Fruit fly (Drosophila melanogaster): Measurements from ENCODE around the gene CG32856.

Gene CG32856

dm6 chr3R:15973488-15973975, 8.4 kb upstream of the CG32856 start (continued):
- no peak for TF ChIP-seq cyc (GFP tag; optimal IDR thresholded peaks at IDR 0.05)
- no peak for TF ChIP-seq CG34406 (GFP tag; optimal IDR thresholded peaks at IDR 0.05)
- peak; percentile 25 for TF ChIP-seq Eip75B (GFP tag; optimal IDR thresholded peaks at IDR 0.05)
- TF ChIP-seq svp (GFP tag): peak; percentile 84
- TF ChIP-seq CG4318 (GFP tag; optimal IDR thresholded peaks at IDR 0.05): no peak
- TF ChIP-seq CG8119 (GFP tag; IDR thresholded peaks at IDR 0.05): no peak
- no peak for TF ChIP-seq CG3032 (tag; optimal IDR thresholded peaks at IDR 0.05)
- TF ChIP-seq Hr4 (GFP tag; optimal IDR thresholded peaks at IDR 0.05): no peak
- no peak for TF ChIP-seq CG7368 (GFP tag; optimal IDR thresholded peaks at IDR 0.05)
- TF ChIP-seq CG10669 (GFP tag; optimal IDR thresholded peaks at IDR 0.05): no peak
- TF ChIP-seq CG15336 (GFP tag; IDR thresholded peaks at IDR 0.05): no peak
- no peak for TF ChIP-seq CG6276 (GFP tag; optimal IDR thresholded peaks at IDR 0.05)
- no peak for TF ChIP-seq achi (GFP tag; optimal IDR thresholded peaks at IDR 0.05)

DNA sequence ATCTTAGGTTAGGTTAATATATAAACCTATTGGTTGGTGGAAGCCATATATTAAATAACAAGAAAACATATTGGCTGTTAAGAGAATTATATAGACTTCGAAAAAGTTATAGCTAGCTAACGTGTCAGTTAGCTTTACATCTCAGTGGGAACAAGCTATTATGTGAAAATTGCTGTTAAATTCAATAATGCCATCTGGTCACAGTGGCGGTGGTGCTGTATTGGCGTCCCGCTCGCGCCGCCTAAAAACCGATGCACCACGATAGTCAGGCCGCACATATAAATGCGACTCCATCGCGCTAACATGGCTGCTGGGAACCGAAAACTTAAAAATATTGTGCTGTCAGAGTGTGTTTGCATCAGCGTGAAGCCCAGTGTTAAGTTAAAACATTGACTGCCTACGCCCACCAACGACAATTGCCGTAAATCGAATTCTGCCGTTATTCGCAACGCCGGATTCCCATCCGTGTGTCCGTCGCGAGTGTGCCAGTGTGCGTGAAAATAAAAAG, 7.9 kb upstream of the CG32856 start, which contains the start of gene Hel89B:
TSS of gene Hel89B (plus strand) at position 320 of the 508 bp plus-strand sequence.
- TF ChIP-seq CG15336 (GFP tag; IDR thresholded peaks at IDR 0.05) (no peak), CG11902 (GFP tag; optimal IDR thresholded peaks at IDR 0.05) (peak; percentile 50), Gug (GFP tag; IDR thresholded peaks at IDR 0.05) (no peak), Ets96B (tag; optimal IDR thresholded peaks at IDR 0.05) (no peak), CG31627 (GFP tag; optimal IDR thresholded peaks at IDR 0.05) (peak; percentile 70), fd59A (GFP tag; optimal IDR thresholded peaks at IDR 0.05) (no peak), CG3919 (GFP tag; optimal IDR thresholded peaks at IDR 0.05) (no peak), Met (GFP tag; optimal IDR thresholded peaks at IDR 0.05) (peak; percentile 35), Lpt (GFP tag; optimal IDR thresholded peaks at IDR 0.05) (peak; percentile 10), CG3032 (tag; optimal IDR thresholded peaks at IDR 0.05) (peak; percentile 71), Smox (GFP tag; optimal IDR thresholded peaks at IDR 0.05) (peak; percentile 44), CG11294 (GFP tag; IDR thresholded peaks at IDR 0.05) (no peak), CG7368 (GFP tag; optimal IDR thresholded peaks at IDR 0.05) (no peak), eg (GFP tag; IDR thresholded peaks at IDR 0.05) (no peak), Hr39 (GFP tag; optimal IDR thresholded peaks at IDR 0.05) (peak; percentile 63), CG10669 (GFP tag; optimal IDR thresholded peaks at IDR 0.05) (no peak), dsx (GFP tag; optimal IDR thresholded peaks at IDR 0.05; ENCODE audit: poor library complexity, severe bottlenecking) (no peak), CG6808 (GFP tag; optimal IDR thresholded peaks at IDR 0.05) (no peak), CG32006 (GFP tag; optimal IDR thresholded peaks at IDR 0.05) (peak; percentile 59), Sox102F (GFP tag; optimal IDR thresholded peaks at IDR 0.05) (no peak), esn (GFP tag; optimal IDR thresholded peaks at IDR 0.05) (no peak), Blimp-1 (GFP tag; optimal IDR thresholded peaks at IDR 0.05) (no peak), dac (GFP tag; optimal IDR thresholded peaks at IDR 0.05) (peak; percentile 36), CG8119 (GFP tag; IDR thresholded peaks at IDR 0.05) (no peak), CG6276 (GFP tag; optimal IDR thresholded peaks at IDR 0.05) (no peak), ss (GFP tag; optimal IDR thresholded peaks at IDR 0.05) (peak in 1 of 2 experiments; percentile 10), svp (GFP tag) (peak; percentile 62), Sox14 (GFP tag; optimal IDR thresholded peaks at IDR 0.05) (peak; percentile 41), CG6792 (GFP tag; optimal IDR thresholded peaks at IDR 0.05) (no peak), topi (GFP tag; optimal IDR thresholded peaks at IDR 0.05) (no peak), net (GFP tag; optimal IDR thresholded peaks at IDR 0.05) (peak; percentile 34), Eip75B (GFP tag; optimal IDR thresholded peaks at IDR 0.05) (peak; percentile 1), CG1621 (tag; optimal IDR thresholded peaks at IDR 0.05) (peak; percentile 38), vri (GFP tag; optimal IDR thresholded peaks at IDR 0.05) (no peak), salr (GFP tag; optimal IDR thresholded peaks at IDR 0.05) (no peak), OdsH (GFP tag; optimal IDR thresholded peaks at IDR 0.05) (peak; percentile 47), Sox15 (GFP tag; optimal IDR thresholded peaks at IDR 0.05) (peak; percentile 49), Eip78C (GFP tag) (peak; percentile 80), spab (GFP tag; optimal IDR thresholded peaks at IDR 0.05) (no peak), Hr4 (GFP tag; optimal IDR thresholded peaks at IDR 0.05) (peak; percentile 72), Ets21C (GFP tag; optimal IDR thresholded peaks at IDR 0.05) (peak; percentile 61), CG8632 (GFP tag; optimal IDR thresholded peaks at IDR 0.05) (no peak), CG16779 (tag; optimal IDR thresholded peaks at IDR 0.05) (no peak), CG8319 (GFP tag; optimal IDR thresholded peaks at IDR 0.05) (no peak), cyc (GFP tag; optimal IDR thresholded peaks at IDR 0.05) (peak; percentile 61)
